Worm (Caenorhabditis elegans): Measurements from ENCODE around the gene C06B8.2.

DNA sequence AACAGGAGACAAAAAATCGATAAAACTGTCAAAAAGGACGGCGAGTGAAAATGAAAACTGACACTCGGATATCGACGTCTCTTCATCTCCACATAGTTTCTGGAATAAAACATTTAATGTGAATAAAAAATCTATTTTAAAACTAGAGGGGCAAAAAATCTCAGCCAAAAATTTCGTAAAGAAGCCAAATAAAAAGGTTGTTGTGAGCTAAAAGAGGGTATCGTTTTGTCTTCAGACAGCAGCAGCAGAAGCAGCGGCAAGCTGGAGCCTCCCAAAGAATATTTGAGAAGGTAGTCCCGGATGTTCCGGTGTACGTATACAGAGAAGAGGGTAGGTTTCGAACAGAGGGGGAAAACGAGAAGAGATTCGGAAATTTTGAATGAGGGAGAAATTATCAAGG, 43.4 kb upstream of the C06B8.2 start, which contains the start of gene lgc-31:
- TF ChIP-seq nhr-28 (tag; optimal IDR thresholded peaks at IDR 0.05), result no peak
- no peak for TF ChIP-seq mab-5 (tag; optimal IDR thresholded peaks at IDR 0.05)

Measured in whole organism, mixed stage, embryonic.